Fruit fly (Drosophila melanogaster) whole organism, embryonic: ENCODE measurements around the gene CG4820.

Experiments
- ATbp ChIP-seq: fragments of 200-800 bp; sonication (Bioruptor generic); optimal IDR thresholded peaks from 2 replicates; lab custom pipeline; 2017; ENCODE audit warnings: missing biosample characterization, mild to moderate bottlenecking, missing genetic modification characterization, missing genetic modification reagents
- Abd-B ChIP-seq: fragments of 200-800 bp; sonication (Bioruptor generic); optimal IDR thresholded peaks from 2 replicates; lab custom pipeline; 2018; ENCODE audit warnings: missing biosample characterization, mild to moderate bottlenecking, missing genetic modification characterization, moderate library complexity
- CG10147 ChIP-seq: fragments of 200-800 bp; sonication (Bioruptor generic); optimal IDR thresholded peaks from 2 replicates; lab custom pipeline; 2019; ENCODE audit warnings: missing biosample characterization, mild to moderate bottlenecking, missing genetic modification characterization, moderate library complexity
- CG10267 ChIP-seq: fragments of 200-800 bp; sonication (Bioruptor generic); optimal IDR thresholded peaks from 2 replicates; lab custom pipeline; 2018; ENCODE audit warnings: missing biosample characterization, mild to moderate bottlenecking, missing genetic modification characterization, moderate library complexity
- CG10366 ChIP-seq: fragments of 200-800 bp; sonication (Bioruptor generic); IDR thresholded peaks from 2 replicates; pipeline ENCODE4 v1.3.6; 2022; ENCODE audit warnings: missing biosample characterization, missing genetic modification characterization
- CG10654 ChIP-seq: fragments of 200-800 bp; sonication (Bioruptor generic); optimal IDR thresholded peaks from 2 replicates; lab custom pipeline; 2016; ENCODE audit warnings: missing biosample characterization, missing genetic modification characterization
- CG11504 ChIP-seq: fragments of 200-800 bp; sonication (Bioruptor generic); optimal IDR thresholded peaks from 3 replicates; lab custom pipeline; 2019; ENCODE audit warnings: missing biosample characterization, mild to moderate bottlenecking, missing genetic modification characterization, moderate library complexity
- CG15514 ChIP-seq: fragments of 200-800 bp; sonication (Bioruptor generic); optimal IDR thresholded peaks from 3 replicates; lab custom pipeline; 2017; ENCODE audit warnings: missing biosample characterization, missing genetic modification characterization, mild to moderate bottlenecking, moderate library complexity, missing genetic modification reagents
- CG15696 ChIP-seq: fragments of 200-800 bp; sonication (Bioruptor generic); optimal IDR thresholded peaks from 2 replicates; lab custom pipeline; 2019; ENCODE audit warnings: missing biosample characterization, mild to moderate bottlenecking, missing genetic modification characterization, moderate library complexity
- CG1647 ChIP-seq: fragments of 200-800 bp; sonication (Bioruptor generic); optimal IDR thresholded peaks from 3 replicates; lab custom pipeline; 2016; ENCODE audit warnings: missing biosample characterization, missing genetic modification characterization
- CG16813 ChIP-seq: fragments of 200-800 bp; sonication (Bioruptor generic); IDR thresholded peaks from 3 replicates; pipeline ENCODE4 v1.3.6; 2022; ENCODE audit warnings: missing biosample characterization, missing genetic modification characterization; ENCODE audit not compliant: partially characterized antibody
- CG17568 ChIP-seq: fragments of 200-800 bp; sonication (Bioruptor generic); optimal IDR thresholded peaks from 2 replicates; lab custom pipeline; 2018; ENCODE audit warnings: missing biosample characterization, mild to moderate bottlenecking, missing genetic modification characterization, moderate library complexity
- CG30403 ChIP-seq: fragments of 200-800 bp; sonication (Bioruptor generic); optimal IDR thresholded peaks from 3 replicates; lab custom pipeline; 2016; ENCODE audit warnings: missing biosample characterization, missing genetic modification characterization
- CG3995 ChIP-seq: fragments of 200-800 bp; sonication (Bioruptor generic); optimal IDR thresholded peaks from 3 replicates; lab custom pipeline; 2016; ENCODE audit warnings: missing biosample characterization, missing genetic modification characterization
- CG42726 ChIP-seq: fragments of 200-800 bp; sonication (Bioruptor generic); IDR thresholded peaks from 2 replicates; pipeline ENCODE4 v1.3.6; 2022; ENCODE audit warnings: missing biosample characterization, missing genetic modification characterization; ENCODE audit not compliant: partially characterized antibody
- CG8089 ChIP-seq: fragments of 200-800 bp; sonication (Bioruptor generic); optimal IDR thresholded peaks from 3 replicates; lab custom pipeline; 2016; ENCODE audit warnings: missing biosample characterization, missing genetic modification characterization
- CG8478 ChIP-seq: fragments of >200 bp; optimal IDR thresholded peaks from 2 replicates; lab custom pipeline; 2018
- CG9437 ChIP-seq: fragments of 200-800 bp; sonication (Bioruptor generic); optimal IDR thresholded peaks from 2 replicates; lab custom pipeline; 2018; ENCODE audit warnings: missing biosample characterization, mild to moderate bottlenecking, missing genetic modification characterization
- CG9609 ChIP-seq: fragments of 200-800 bp; sonication (Bioruptor generic); optimal IDR thresholded peaks from 3 replicates; lab custom pipeline; 2016; ENCODE audit warnings: missing biosample characterization, missing genetic modification characterization
- CTCF ChIP-seq: fragments of 200-800 bp; sonication (Bioruptor generic); optimal IDR thresholded peaks from 2 replicates; lab custom pipeline; 2017; ENCODE audit warnings: missing biosample characterization, mild to moderate bottlenecking, missing genetic modification characterization, moderate library complexity
- Dfd ChIP-seq, 2 experiments: fragments of >200 bp; optimal IDR thresholded peaks; 2 replicates each; lab custom pipeline; 2017; ENCODE audit warnings: missing biosample characterization in 2 of 2, missing genetic modification characterization in 2 of 2
- Dll ChIP-seq: fragments of 200-800 bp; sonication (Bioruptor generic); IDR thresholded peaks from 4 replicates; pipeline ENCODE4 v1.3.6; 2022; ENCODE audit warnings: missing biosample characterization, missing genetic modification characterization; ENCODE audit not compliant: partially characterized antibody
- E2f2 ChIP-seq: fragments of 200-800 bp; sonication (Bioruptor generic); IDR thresholded peaks from 2 replicates; pipeline ENCODE4 v1.3.6; 2022; ENCODE audit warnings: missing biosample characterization, missing genetic modification characterization
- Eip74EF ChIP-seq, 2 experiments: fragments of 200-800 bp in 1 of 2; fragments of >200 bp in 1 of 2; sonication (Bioruptor generic) in 1 of 2; optimal IDR thresholded peaks; 2 replicates each; lab custom pipeline; 2017 to 2019; ENCODE audit warnings: missing biosample characterization in 2 of 2, missing genetic modification characterization in 2 of 2, mild to moderate bottlenecking in 1 of 2, moderate library complexity in 1 of 2
- Hr39 ChIP-seq: fragments of >200 bp; optimal IDR thresholded peaks from 2 replicates; lab custom pipeline; 2017
- Lim3 ChIP-seq: fragments of 200-800 bp; sonication (Bioruptor generic); IDR thresholded peaks from 2 replicates; pipeline ENCODE4 v1.3.6; 2022; ENCODE audit warnings: missing biosample characterization, missing genetic modification characterization
- Nf-YC ChIP-seq: fragments of 200-800 bp; optimal IDR thresholded peaks from 3 replicates; lab custom pipeline; 2019; ENCODE audit warnings: missing biosample characterization, mild to moderate bottlenecking, missing genetic modification characterization, moderate library complexity
- Sry-δ ChIP-seq: fragments of 200-800 bp; sonication (Bioruptor generic); optimal IDR thresholded peaks from 2 replicates; lab custom pipeline; 2016; ENCODE audit warnings: missing biosample characterization, missing genetic modification characterization
- Xbp1 ChIP-seq: fragments of 200-800 bp; sonication (Bioruptor generic); optimal IDR thresholded peaks from 3 replicates; lab custom pipeline; 2016; ENCODE audit warnings: missing biosample characterization, mild to moderate bottlenecking, missing genetic modification characterization
- br ChIP-seq: fragments of >200 bp; optimal IDR thresholded peaks from 2 replicates; lab custom pipeline; 2017
- crc ChIP-seq: fragments of 200-800 bp; sonication (Bioruptor generic); optimal IDR thresholded peaks from 2 replicates; lab custom pipeline; 2016; ENCODE audit warnings: missing biosample characterization, missing genetic modification characterization
- cwo ChIP-seq: fragments of 200-800 bp; sonication (Bioruptor generic); optimal IDR thresholded peaks from 3 replicates; lab custom pipeline; 2017; ENCODE audit warnings: missing biosample characterization, missing genetic modification characterization, mild to moderate bottlenecking, moderate library complexity, missing genetic modification reagents
- da ChIP-seq: fragments of 200-800 bp; sonication (Bioruptor generic); optimal IDR thresholded peaks from 2 replicates; lab custom pipeline; 2016; ENCODE audit warnings: missing biosample characterization, missing genetic modification characterization
- ems ChIP-seq: fragments of 200-800 bp; sonication (Bioruptor generic); optimal IDR thresholded peaks from 3 replicates; lab custom pipeline; 2016; ENCODE audit warnings: missing biosample characterization, missing genetic modification characterization
- mirr ChIP-seq: fragments of 200-800 bp; sonication (Bioruptor generic); optimal IDR thresholded peaks from 3 replicates; lab custom pipeline; 2018; ENCODE audit warnings: missing biosample characterization, mild to moderate bottlenecking, missing genetic modification characterization
- nmo ChIP-seq: fragments of 200-800 bp; sonication (Bioruptor generic); optimal IDR thresholded peaks from 2 replicates; lab custom pipeline; 2018; ENCODE audit warnings: missing biosample characterization, mild to moderate bottlenecking, missing genetic modification characterization, moderate library complexity
- odd ChIP-seq: fragments of 200-800 bp; sonication (Bioruptor generic); optimal IDR thresholded peaks from 2 replicates; lab custom pipeline; 2017; ENCODE audit warnings: missing biosample characterization, mild to moderate bottlenecking, missing genetic modification characterization
- otp ChIP-seq: fragments of 200-800 bp; sonication (Bioruptor generic); IDR thresholded peaks from 3 replicates; pipeline ENCODE4, ENCODE4 v1.3.6; 2022; ENCODE audit warnings: missing biosample characterization, missing genetic modification characterization
- pho ChIP-seq: fragments of 200-800 bp; sonication (Bioruptor generic); optimal IDR thresholded peaks from 2 replicates; lab custom pipeline; 2016; ENCODE audit warnings: missing biosample characterization, missing genetic modification characterization
- phol ChIP-seq: fragments of 200-800 bp; sonication (Bioruptor generic); optimal IDR thresholded peaks from 3 replicates; lab custom pipeline; 2018; ENCODE audit warnings: missing biosample characterization, mild to moderate bottlenecking, missing genetic modification characterization, moderate library complexity
- pnt ChIP-seq: fragments of 200-800 bp; sonication (Bioruptor generic); optimal IDR thresholded peaks from 3 replicates; lab custom pipeline; 2016; ENCODE audit warnings: missing biosample characterization, missing genetic modification characterization
- psq ChIP-seq: fragments of 200-800 bp; sonication (Bioruptor generic); optimal IDR thresholded peaks from 2 replicates; lab custom pipeline; 2017; ENCODE audit warnings: missing biosample characterization, missing genetic modification characterization
- schlank ChIP-seq: fragments of 200-800 bp; sonication (Bioruptor generic); optimal IDR thresholded peaks from 2 replicates; lab custom pipeline; 2018; ENCODE audit warnings: missing biosample characterization, mild to moderate bottlenecking, missing genetic modification characterization
- shn ChIP-seq: fragments of 200-800 bp; sonication (Bioruptor generic); optimal IDR thresholded peaks from 3 replicates; lab custom pipeline; 2016; ENCODE audit warnings: missing biosample characterization, missing genetic modification characterization
- slou ChIP-seq: fragments of 200-800 bp; sonication (Bioruptor generic); optimal IDR thresholded peaks from 3 replicates; lab custom pipeline; 2016; ENCODE audit warnings: missing biosample characterization, missing genetic modification characterization
- tap ChIP-seq: fragments of 200-800 bp; optimal IDR thresholded peaks from 3 replicates; lab custom pipeline; 2019; ENCODE audit warnings: missing biosample characterization, mild to moderate bottlenecking, missing genetic modification characterization, moderate library complexity
- tio ChIP-seq: fragments of 200-800 bp; sonication (Bioruptor generic); optimal IDR thresholded peaks from 2 replicates; lab custom pipeline; 2017; ENCODE audit warnings: missing biosample characterization, missing genetic modification characterization, inconsistent platforms
- ttk ChIP-seq: fragments of 200-800 bp; sonication (Bioruptor generic); IDR thresholded peaks from 2 replicates; pipeline ENCODE4 v2.1.2; 2022; ENCODE audit warnings: missing biosample characterization, missing genetic modification characterization
- unc-4 ChIP-seq: fragments of 200-800 bp; sonication (Bioruptor generic); IDR thresholded peaks from 2 replicates; pipeline ENCODE4 v1.3.6; 2022; ENCODE audit warnings: missing biosample characterization, missing genetic modification characterization; ENCODE audit not compliant: partially characterized antibody
- vvl ChIP-seq: fragments of 200-800 bp; sonication (Bioruptor generic); IDR thresholded peaks from 2 replicates; pipeline ENCODE4 v1.3.6; 2022; ENCODE audit warnings: missing biosample characterization, missing genetic modification characterization
- yki ChIP-seq: fragments of >200 bp; optimal IDR thresholded peaks from 3 replicates; lab custom pipeline; 2018
- zen ChIP-seq: fragments of 200-800 bp; sonication (Bioruptor generic); optimal IDR thresholded peaks from 3 replicates; lab custom pipeline; 2018; ENCODE audit warnings: missing biosample characterization, mild to moderate bottlenecking, missing genetic modification characterization, moderate library complexity

CG4820 gene

DNA sequence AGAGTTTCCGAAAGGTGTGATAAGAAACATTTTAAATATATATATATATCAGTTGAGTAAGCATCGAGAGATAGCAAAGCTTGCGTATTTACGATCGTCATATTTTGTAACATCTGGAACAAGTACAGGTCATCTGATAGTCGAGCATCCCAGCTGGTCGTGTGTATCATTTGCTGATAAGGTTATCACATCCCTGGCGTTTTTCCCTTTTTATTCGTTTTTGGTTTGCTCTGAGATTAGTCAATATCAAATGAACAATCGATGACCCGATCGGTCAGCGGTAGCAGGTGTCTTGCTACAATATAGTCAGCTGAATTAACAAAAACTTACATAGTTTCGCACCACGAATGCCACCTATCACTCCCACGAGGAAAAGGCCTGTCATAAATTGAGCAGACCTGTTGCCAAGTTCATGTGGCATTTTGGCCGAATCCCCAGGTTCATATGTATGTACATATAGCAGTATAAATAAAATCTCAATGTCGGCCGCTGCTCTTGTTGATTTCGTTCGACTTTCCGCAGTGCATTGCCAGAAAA, 15.4 kb upstream of the CG4820 start (continued):
- TF ChIP-seq Abd-B (GFP tag; lab: Kevin White, UChicago), result peak; percentile 40
- no peak for TF ChIP-seq psq (GFP tag; lab: Kevin White, UChicago)
- no peak for TF ChIP-seq mirr
- TF ChIP-seq CG1647 (GFP tag; lab: Kevin White, UChicago), result no peak
- TF ChIP-seq pho (GFP tag; lab: Kevin White, UChicago), result no peak
- TF ChIP-seq CG8089 (GFP tag; lab: Kevin White, UChicago), result no peak
- TF ChIP-seq br, result no peak
- no peak for TF ChIP-seq unc-4 (GFP tag; lab: Robert Waterston, UW)
- TF ChIP-seq odd (GFP tag; lab: Kevin White, UChicago), result peak; percentile 43
- TF ChIP-seq CG42726, result no peak
- peak; percentile 59 for TF ChIP-seq CG30403 (GFP tag; lab: Kevin White, UChicago)
- peak; percentile 15 for TF ChIP-seq CG10267 (tag; lab: Kevin White, UChicago)
- no peak for TF ChIP-seq Nf-YC
- no peak for TF ChIP-seq CG9609 (GFP tag; lab: Kevin White, UChicago)
- peak; percentile 35 for TF ChIP-seq CG3995 (GFP tag; lab: Kevin White, UChicago)
- TF ChIP-seq shn (GFP tag; lab: Kevin White, UChicago), result no peak
- no peak for TF ChIP-seq Sry-δ
- no peak for TF ChIP-seq CTCF (GFP tag; lab: Kevin White, UChicago)
- TF ChIP-seq CG16813 (GFP tag; lab: Robert Waterston, UW), result no peak
- TF ChIP-seq Hr39, result no peak
- no peak for TF ChIP-seq ATbp (GFP tag; lab: Kevin White, UChicago)
- TF ChIP-seq pnt (GFP tag; lab: Kevin White, UChicago), result no peak
- TF ChIP-seq Dfd (GFP tag; optimal IDR thresholded peaks at IDR 0.05; lab: Kevin White, UChicago), result no peak
- peak; percentile 53 for TF ChIP-seq phol (tag; lab: Kevin White, UChicago)
- peak; percentile 76 for TF ChIP-seq CG11504 (tag; lab: Kevin White, UChicago)
- TF ChIP-seq CG10654 (GFP tag; lab: Kevin White, UChicago), result peak; percentile 46
- peak; percentile 55 for TF ChIP-seq CG17568 (GFP tag; lab: Kevin White, UChicago)
- no peak for TF ChIP-seq crc (GFP tag; lab: Kevin White, UChicago)
- TF ChIP-seq Dll (GFP tag; lab: Robert Waterston, UW), result no peak
- peak; percentile 47 for TF ChIP-seq tap (tag; lab: Kevin White, UChicago)
- TF ChIP-seq ttk, result peak; percentile 52
- peak; percentile 4 for TF ChIP-seq schlank (tag; lab: Kevin White, UChicago)
- TF ChIP-seq slou (GFP tag; lab: Kevin White, UChicago), result peak; percentile 5
- peak; percentile 55 for TF ChIP-seq tio (GFP tag; lab: Kevin White, UChicago)
- peak; percentile 68 for TF ChIP-seq vvl (GFP tag; lab: Robert Waterston, UW)
- no peak for TF ChIP-seq zen (tag; lab: Kevin White, UChicago)
- TF ChIP-seq otp (GFP tag; lab: Robert Waterston, UW), result no peak
- TF ChIP-seq CG10366 (GFP tag; lab: Robert Waterston, UW), result peak; percentile 67
- TF ChIP-seq yki (lab: Kevin White, UChicago), result no peak
- no peak for TF ChIP-seq CG15696 (tag; lab: Kevin White, UChicago)
- TF ChIP-seq CG8478, result no peak
- TF ChIP-seq Eip74EF (GFP tag; optimal IDR thresholded peaks at IDR 0.05; lab: Kevin White, UChicago), result no peak
- no peak for TF ChIP-seq Lim3
- TF ChIP-seq ems (GFP tag; lab: Kevin White, UChicago), result peak; percentile 15
- TF ChIP-seq Xbp1 (GFP tag; lab: Kevin White, UChicago), result peak; percentile 63
- TF ChIP-seq da (GFP tag; lab: Kevin White, UChicago), result no peak
- TF ChIP-seq nmo (GFP tag; lab: Kevin White, UChicago), result peak; percentile 61
- peak; percentile 75 for TF ChIP-seq cwo (GFP tag; lab: Kevin White, UChicago)
- TF ChIP-seq CG10147 (GFP tag; lab: Kevin White, UChicago), result peak; percentile 31
- peak; percentile 19; the same call in 1 of the 2 replicates for TF ChIP-seq E2f2
- TF ChIP-seq CG9437 (GFP tag; lab: Kevin White, UChicago), result peak; percentile 33
- TF ChIP-seq CG15514, result peak; percentile 54
